Fruit fly (Drosophila melanogaster): ENCODE data around the gene CG12990.

Gene CG12990

dm6 chrX:17718927-17719691 is 47.4 kb upstream of the CG12990 start (continued):
- TF ChIP-seq CG3919 (GFP tag; optimal IDR thresholded peaks at IDR 0.05) (no peak), Met (GFP tag; optimal IDR thresholded peaks at IDR 0.05) (no peak), achi (GFP tag; optimal IDR thresholded peaks at IDR 0.05) (peak; percentile 36), Hr4 (GFP tag; optimal IDR thresholded peaks at IDR 0.05) (peak; percentile 52)

- no peak for TF ChIP-seq CG11762 (GFP tag; optimal IDR thresholded peaks at IDR 0.05; ENCODE audit: insufficient read depth)
- TF ChIP-seq CG8119 (GFP tag; IDR thresholded peaks at IDR 0.05) = 0 out of 3 replicates have a peak, but pooled peaks have one; percentile 28
- TF ChIP-seq Blimp-1 (GFP tag; optimal IDR thresholded peaks at IDR 0.05) = no peak
- TF ChIP-seq pdm3 (GFP tag; optimal IDR thresholded peaks at IDR 0.05) = peak; percentile 22
- TF ChIP-seq vri (GFP tag; optimal IDR thresholded peaks at IDR 0.05) = no peak
- TF ChIP-seq topi (GFP tag; optimal IDR thresholded peaks at IDR 0.05) = no peak
- peak; percentile 24 for TF ChIP-seq achi (GFP tag; optimal IDR thresholded peaks at IDR 0.05)
- TF ChIP-seq CG10631 (GFP tag; optimal IDR thresholded peaks at IDR 0.05) = no peak
- no peak for TF ChIP-seq Sox15 (GFP tag; optimal IDR thresholded peaks at IDR 0.05)
- TF ChIP-seq OdsH (GFP tag; optimal IDR thresholded peaks at IDR 0.05) = peak; percentile 18
- TF ChIP-seq CG8632 (GFP tag; optimal IDR thresholded peaks at IDR 0.05) = no peak
- peak; percentile 11 for TF ChIP-seq CG6792 (GFP tag; optimal IDR thresholded peaks at IDR 0.05)
- TF ChIP-seq Eip78C (GFP tag) = peak; percentile 39
- TF ChIP-seq Hr4 (GFP tag; optimal IDR thresholded peaks at IDR 0.05) = peak; percentile 36
- TF ChIP-seq eg (GFP tag; IDR thresholded peaks at IDR 0.05) = peak; percentile 45; the same call in 1 of the 3 replicates
- TF ChIP-seq CG9139 (GFP tag; optimal IDR thresholded peaks at IDR 0.05) = no peak
- peak; percentile 18 for TF ChIP-seq acj6 (GFP tag; optimal IDR thresholded peaks at IDR 0.05)
- peak; percentile 57 for TF ChIP-seq CG32006 (GFP tag; optimal IDR thresholded peaks at IDR 0.05)
- TF ChIP-seq svp (GFP tag) = peak; percentile 73
These were observed 46.7 kb upstream of the CG12990 start for dm6 chrX:17718423-17718822.

- TF ChIP-seq Eip78C (GFP tag) = peak; percentile 41
- TF ChIP-seq dsx (GFP tag; optimal IDR thresholded peaks at IDR 0.05; ENCODE audit: poor library complexity, severe bottlenecking) = no peak
- TF ChIP-seq CG15336 (GFP tag; IDR thresholded peaks at IDR 0.05) = peak; percentile 38; the same call in 1 of the 2 replicates
- peak; percentile 25 for TF ChIP-seq CG32006 (GFP tag; optimal IDR thresholded peaks at IDR 0.05)
These were observed 45.3 kb upstream of the CG12990 start for dm6 chrX:17716814-17717565.

DNA sequence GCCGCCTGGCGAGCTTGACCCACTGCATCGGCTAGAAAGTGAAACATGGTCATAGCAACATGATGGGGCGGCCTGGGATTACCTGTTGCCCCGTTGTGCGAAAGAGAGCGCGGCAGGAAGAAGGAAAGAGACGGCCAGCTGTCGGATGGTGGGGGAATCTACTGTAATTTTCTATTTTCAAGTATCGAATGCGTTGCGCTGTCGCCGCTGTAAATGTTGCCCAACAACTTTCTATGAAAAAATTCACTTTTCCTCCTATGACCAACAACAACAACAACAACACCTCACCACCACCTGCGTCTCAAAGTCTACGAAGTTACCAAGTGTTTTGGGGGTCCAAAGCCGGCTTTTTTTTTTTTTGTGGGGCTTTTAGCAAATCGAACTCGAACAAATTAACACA is 43.3 kb upstream of the CG12990 start:
- TF ChIP-seq Lpt (GFP tag; optimal IDR thresholded peaks at IDR 0.05) = peak; percentile 10
- TF ChIP-seq CG6276 (GFP tag; optimal IDR thresholded peaks at IDR 0.05) = peak; percentile 27
- TF ChIP-seq Eip78C (GFP tag) = peak; percentile 1
- TF ChIP-seq Gug (GFP tag; IDR thresholded peaks at IDR 0.05) = no peak
- no peak for TF ChIP-seq pdm3 (GFP tag; optimal IDR thresholded peaks at IDR 0.05)

DNA sequence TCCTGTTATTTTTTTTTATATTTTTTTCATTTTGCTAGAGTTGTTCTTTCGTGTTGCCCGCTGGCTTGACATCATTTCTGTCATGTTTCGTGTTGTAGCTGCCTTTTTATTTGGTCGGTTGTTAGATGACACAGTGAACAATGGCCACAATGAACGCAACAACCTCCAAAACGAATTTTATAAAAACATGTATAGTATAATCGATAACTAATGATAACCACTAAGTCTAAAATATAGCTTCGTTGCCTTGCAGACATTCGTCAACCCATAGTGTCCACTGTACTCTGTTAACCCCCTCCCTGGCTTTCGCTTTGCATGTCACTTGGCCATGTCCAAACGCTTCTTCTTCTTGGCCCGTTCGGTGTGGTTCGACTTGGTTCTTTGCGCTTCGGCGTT is 42.0 kb upstream of the CG12990 start:
- TF ChIP-seq salr (GFP tag; optimal IDR thresholded peaks at IDR 0.05) (no peak), esn (GFP tag; optimal IDR thresholded peaks at IDR 0.05) (peak; percentile 32), topi (GFP tag; optimal IDR thresholded peaks at IDR 0.05) (peak; percentile 37), CG32006 (GFP tag; optimal IDR thresholded peaks at IDR 0.05) (peak; percentile 73), CG16779 (tag; optimal IDR thresholded peaks at IDR 0.05) (no peak), Eip75B (GFP tag; optimal IDR thresholded peaks at IDR 0.05) (peak; percentile 27), Sox15 (GFP tag; optimal IDR thresholded peaks at IDR 0.05) (no peak), fd59A (GFP tag; optimal IDR thresholded peaks at IDR 0.05) (no peak), ss (GFP tag; optimal IDR thresholded peaks at IDR 0.05) (no peak), Hr4 (GFP tag; optimal IDR thresholded peaks at IDR 0.05) (peak; percentile 70), CG3919 (GFP tag; optimal IDR thresholded peaks at IDR 0.05) (peak; percentile 18), CG10631 (GFP tag; optimal IDR thresholded peaks at IDR 0.05) (peak; percentile 27), Ets21C (GFP tag; optimal IDR thresholded peaks at IDR 0.05) (peak; percentile 36), CG8319 (GFP tag; optimal IDR thresholded peaks at IDR 0.05) (no peak), Smox (GFP tag; optimal IDR thresholded peaks at IDR 0.05) (peak; percentile 29), spab (GFP tag; optimal IDR thresholded peaks at IDR 0.05) (no peak), OdsH (GFP tag; optimal IDR thresholded peaks at IDR 0.05) (peak; percentile 51), CG7368 (GFP tag; optimal IDR thresholded peaks at IDR 0.05) (no peak), Blimp-1 (GFP tag; optimal IDR thresholded peaks at IDR 0.05) (no peak), Eip93F (GFP tag; optimal IDR thresholded peaks at IDR 0.05) (no peak), dsx (GFP tag; optimal IDR thresholded peaks at IDR 0.05; ENCODE audit: poor library complexity, severe bottlenecking) (no peak), cyc (GFP tag; optimal IDR thresholded peaks at IDR 0.05) (peak; percentile 38), dac (GFP tag; optimal IDR thresholded peaks at IDR 0.05) (peak; percentile 47)

Data from whole organism, prepupa.